Worm (Caenorhabditis elegans) whole organism, young adult: ENCODE data around the gene ssp-33.

Experiments
- C06A6.2 ChIP-seq: fragments of 200-800 bp; sonication (Bioruptor generic); conservative IDR thresholded peaks from 2 replicates; pipeline ENCODE4 v1.3.6; 2022; ENCODE audit warnings: missing genetic modification characterization, missing compliant biosample characterization
- F33H1.4 ChIP-seq: fragments of 200-800 bp; sonication (Bioruptor generic); IDR thresholded peaks from 2 replicates; pipeline ENCODE4 v1.3.6; 2022; ENCODE audit warnings: missing genetic modification reagents, missing genetic modification characterization, missing compliant biosample characterization
- F57A8.1 ChIP-seq: fragments of 200-800 bp; sonication (Bioruptor generic); optimal IDR thresholded peaks from 2 replicates; lab custom pipeline; 2018; ENCODE audit warnings: mild to moderate bottlenecking, missing genetic modification characterization, moderate library complexity, missing compliant biosample characterization
- aptf-3 ChIP-seq: fragments of 200-800 bp; sonication (Bioruptor generic); IDR thresholded peaks from 2 replicates; pipeline ENCODE4 v1.3.6; 2022; ENCODE audit warnings: missing genetic modification characterization, missing compliant biosample characterization
- attf-3 ChIP-seq: fragments of 200-800 bp; sonication (Bioruptor generic); conservative IDR thresholded peaks from 2 replicates; pipeline ENCODE4 v1.3.6; 2022; ENCODE audit warnings: missing genetic modification reagents, missing genetic modification characterization, missing compliant biosample characterization
- bed-1 ChIP-seq: fragments of 200-800 bp; sonication (Bioruptor generic); IDR thresholded peaks from 2 replicates; pipeline ENCODE4 v1.3.6; 2022; ENCODE audit warnings: missing genetic modification reagents, missing genetic modification characterization, missing compliant biosample characterization
- ccch-3 ChIP-seq: fragments of 200-800 bp; sonication (Bioruptor generic); optimal IDR thresholded peaks from 2 replicates; lab custom pipeline; 2018; ENCODE audit warnings: mild to moderate bottlenecking, missing genetic modification characterization, missing compliant biosample characterization
- ceh-58 ChIP-seq: fragments of 200-800 bp; sonication (Bioruptor generic); IDR thresholded peaks from 2 replicates; pipeline ENCODE4 v1.3.6; 2022; ENCODE audit warnings: missing genetic modification characterization, missing compliant biosample characterization
- egrh-3 ChIP-seq: fragments of 200-800 bp; sonication (Bioruptor generic); IDR thresholded peaks from 2 replicates; pipeline ENCODE4 v1.3.6; 2022; ENCODE audit warnings: missing genetic modification reagents, missing genetic modification characterization, missing compliant biosample characterization
- hlh-12 ChIP-seq: sonication (generic microtip); optimal IDR thresholded peaks from 2 replicates; lab custom pipeline; 2016; ENCODE audit warnings: missing genetic modification characterization, missing compliant biosample characterization
- hlh-26 ChIP-seq: fragments of 200-800 bp; sonication (Bioruptor generic); conservative IDR thresholded peaks from 2 replicates; pipeline ENCODE4 v1.3.6; 2022; ENCODE audit warnings: missing genetic modification reagents, missing genetic modification characterization, missing compliant biosample characterization
- let-526 ChIP-seq: fragments of 200-800 bp; sonication (Bioruptor generic); IDR thresholded peaks from 2 replicates; pipeline ENCODE4 v1.3.6; 2022; ENCODE audit warnings: missing genetic modification reagents, missing genetic modification characterization, missing compliant biosample characterization
- lsy-27 ChIP-seq: sonication (generic microtip); optimal IDR thresholded peaks from 2 replicates; lab custom pipeline; 2017; ENCODE audit warnings: missing genetic modification characterization, mild to moderate bottlenecking, missing compliant biosample characterization, antibody characterized with exemption, missing genotype, borderline replicate concordance; ENCODE audit not compliant: insufficient read depth
- nhr-120 ChIP-seq: fragments of 200-800 bp; sonication (Bioruptor generic); IDR thresholded peaks from 2 replicates; pipeline ENCODE4 v1.3.6; 2022; ENCODE audit warnings: missing genetic modification characterization, missing compliant biosample characterization
- repo-1 ChIP-seq: sonication (generic microtip); optimal IDR thresholded peaks from 2 replicates; lab custom pipeline; 2017; ENCODE audit warnings: mild to moderate bottlenecking, missing genetic modification characterization, missing compliant biosample characterization
- snpc-3.4 ChIP-seq: sonication (generic microtip); optimal IDR thresholded peaks from 2 replicates; lab custom pipeline; 2017; ENCODE audit warnings: missing genetic modification characterization, mild to moderate bottlenecking, missing compliant biosample characterization, antibody characterized with exemption, moderate library complexity, missing genotype, missing genetic modification reagents
- snpc-4 ChIP-seq, 5 experiments: fragments of 150-350 bp in 1 of 5; sonication (generic microtip) in 4 of 5; optimal IDR thresholded peaks; 2 replicates each; lab custom pipeline; 2014 to 2018; ENCODE audit warnings: missing genetic modification characterization in 5 of 5, missing biosample characterization in 3 of 5, antibody characterized with exemption in 2 of 5, mild to moderate bottlenecking in 2 of 5, missing compliant biosample characterization in 2 of 5, missing genotype in 2 of 5, moderate library complexity in 2 of 5, missing genetic modification reagents in 1 of 5
- ztf-18 ChIP-seq: sonication (generic microtip); optimal IDR thresholded peaks from 2 replicates; lab custom pipeline; 2016; ENCODE audit warnings: missing genotype, mild to moderate bottlenecking, missing genetic modification characterization, missing compliant biosample characterization
- ztf-28 ChIP-seq: fragments of 200-800 bp; sonication (Bioruptor generic); IDR thresholded peaks from 2 replicates; pipeline ENCODE4 v1.3.6; 2022; ENCODE audit warnings: missing genetic modification reagents, missing genetic modification characterization, missing compliant biosample characterization

ssp-33 gene

DNA sequence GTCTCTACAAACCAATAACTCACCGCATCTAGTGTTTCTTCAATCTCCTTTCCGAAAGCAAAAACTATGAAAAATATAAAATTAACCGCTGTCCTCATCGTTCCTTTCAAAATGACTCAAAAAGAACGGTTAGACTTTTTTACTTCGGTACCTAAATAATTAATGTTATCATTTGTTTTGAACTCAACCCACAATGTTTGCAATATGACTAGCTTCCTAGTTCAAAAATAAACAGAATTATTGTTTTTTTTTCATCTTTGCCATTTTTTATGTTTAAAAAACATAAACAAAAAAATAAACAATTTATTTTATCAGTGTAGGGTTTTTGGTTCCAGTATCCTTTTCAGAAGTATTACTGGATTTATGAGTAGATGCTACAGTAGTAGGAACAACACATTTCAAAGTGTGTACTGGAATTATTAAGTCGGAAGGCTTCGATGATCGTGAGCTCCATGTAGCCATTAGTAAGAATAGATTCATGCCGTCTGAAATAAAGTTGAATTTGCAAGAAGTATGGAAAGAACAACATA, 37.5 kb downstream of the ssp-33 start, which contains the start of the genes lipl-8 and Y50E8A.22:
lipl-8 (minus strand) TSS at position 101 of the 530 bp plus-strand sequence.
Y50E8A.22 (minus strand) TSS at position 480 of the 530 bp plus-strand sequence.
- TF ChIP-seq bed-1 (GFP tag; lab: Robert Waterston, UW) (no peak), hlh-12 (no peak), let-526 (GFP tag; lab: Robert Waterston, UW) (no peak), ccch-3 (GFP tag; lab: Kevin White, UChicago) (no peak), ztf-18 (tag; lab: Kevin White, UChicago) (no peak), F33H1.4 (GFP tag; lab: Robert Waterston, UW) (no peak), snpc-4 (GFP tag; optimal IDR thresholded peaks at IDR 0.05; lab: Kevin White, UChicago) (no peak), snpc-4 (tag; optimal IDR thresholded peaks at IDR 0.05; lab: Kevin White, UChicago) (no peak), aptf-3 (GFP tag; lab: Robert Waterston, UW) (no peak), C06A6.2 (GFP tag; lab: Robert Waterston, UW) (no peak), snpc-3.4 (tag; lab: Kevin White, UChicago) (no peak), hlh-26 (no peak), nhr-120 (GFP tag; lab: Robert Waterston, UW) (no peak), ceh-58 (GFP tag; lab: Robert Waterston, UW) (no peak), F57A8.1 (GFP tag; lab: Kevin White, UChicago) (no peak), attf-3 (GFP tag; lab: Robert Waterston, UW) (no peak), ztf-28 (GFP tag; lab: Robert Waterston, UW) (no peak), lsy-27 (tag; lab: Kevin White, UChicago) (no peak), repo-1 (tag; lab: Kevin White, UChicago) (no peak)

DNA sequence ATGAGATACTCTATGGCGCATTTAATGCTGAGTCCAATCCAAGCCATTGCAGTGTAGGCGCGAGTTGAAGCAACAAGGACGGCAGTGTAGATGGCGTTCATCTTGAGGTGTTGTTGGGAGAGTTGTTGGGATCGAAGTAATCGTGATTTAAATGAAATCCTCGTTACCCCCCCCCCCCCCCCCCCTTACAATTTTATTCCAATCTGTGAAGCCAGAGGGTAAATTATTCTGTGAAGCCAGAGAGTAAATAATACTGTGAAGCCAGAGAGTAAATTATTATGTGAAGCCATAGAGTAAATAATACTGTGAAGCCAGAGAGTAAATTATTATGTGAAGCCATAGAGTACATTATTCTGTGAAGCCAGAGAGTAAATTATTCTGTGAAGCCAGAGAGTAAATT, 39.2 kb downstream of the ssp-33 start, which contains the start of gene nspa-10:
nspa-10 (minus strand) TSS at position 101 of the 400 bp plus-strand sequence.
- TF ChIP-seq egrh-3 (GFP tag; lab: Robert Waterston, UW), result peak; percentile 17; the same call in 1 of the 2 replicates
